Fruit fly (Drosophila melanogaster): ENCODE measurements around the gene CG5116.

CG5116 gene

dm6 chr3R:25445546-25446400 lies 37.1 kb upstream of the CG5116 start (continued):
- peak; percentile 69; the same call in 1 of the 2 replicates for TF ChIP-seq chm (GFP tag; IDR thresholded peaks at IDR 0.05)
- no peak for TF ChIP-seq CG3163 (GFP tag; optimal IDR thresholded peaks at IDR 0.05)
- no peak; the same call in 1 of the 2 replicates for TF ChIP-seq lmd (GFP tag; IDR thresholded peaks at IDR 0.05)
- TF ChIP-seq pb (GFP tag; optimal IDR thresholded peaks at IDR 0.05) = no peak
- TF ChIP-seq CG15514 (GFP tag; optimal IDR thresholded peaks at IDR 0.05) = no peak
- peak; percentile 76 for TF ChIP-seq CG12391 (tag; optimal IDR thresholded peaks at IDR 0.05)
- TF ChIP-seq fru (optimal IDR thresholded peaks at IDR 0.05) = no peak
- TF ChIP-seq CG33557 (GFP tag; optimal IDR thresholded peaks at IDR 0.05) = peak; percentile 59
- TF ChIP-seq Opbp (GFP tag; IDR thresholded peaks at IDR 0.05; ENCODE audit: partially characterized antibody) = 0 out of 3 replicates have a peak, but pooled peaks have one; percentile 32
- TF ChIP-seq tna (GFP tag; IDR thresholded peaks at IDR 0.05; ENCODE audit: partially characterized antibody) = 0 out of 2 replicates have a peak, but pooled peaks have one; percentile 8
- no peak for TF ChIP-seq h (optimal IDR thresholded peaks at IDR 0.05)
- TF ChIP-seq jing (GFP tag; optimal IDR thresholded peaks at IDR 0.05) = peak; percentile 68
- peak; percentile 83 for TF ChIP-seq CG17328 (GFP tag; IDR thresholded peaks at IDR 0.05)
- TF ChIP-seq wor (GFP tag; IDR thresholded peaks at IDR 0.05) = peak; percentile 60
- peak; percentile 14 for TF ChIP-seq CG18619 (GFP tag; optimal IDR thresholded peaks at IDR 0.05)
- no peak; the same call in 1 of the 2 replicates for TF ChIP-seq CG10321 (GFP tag; IDR thresholded peaks at IDR 0.05)
- TF ChIP-seq CG17385 (GFP tag; optimal IDR thresholded peaks at IDR 0.05) = peak; percentile 32
- peak; percentile 79 for TF ChIP-seq gcm (GFP tag; optimal IDR thresholded peaks at IDR 0.05)
- no peak for TF ChIP-seq mld (GFP tag; IDR thresholded peaks at IDR 0.05; ENCODE audit: partially characterized antibody)
- peak; percentile 43; the same call in 1 of the 2 replicates for TF ChIP-seq sna (GFP tag; IDR thresholded peaks at IDR 0.05; ENCODE audit: partially characterized antibody)
- TF ChIP-seq Mrtf (GFP tag; IDR thresholded peaks at IDR 0.05) = peak; percentile 46; the same call in 1 of the 3 replicates
- no peak for TF ChIP-seq CG3281 (GFP tag; optimal IDR thresholded peaks at IDR 0.05)
- peak; percentile 7 for TF ChIP-seq onecut (GFP tag; IDR thresholded peaks at IDR 0.05)
- TF ChIP-seq CG6175 (GFP tag; IDR thresholded peaks at IDR 0.05) = no peak
- TF ChIP-seq CG11560 (tag; IDR thresholded peaks at IDR 0.05) = peak; percentile 23; the same call in 1 of the 3 replicates
- TF ChIP-seq CG31365 (tag; optimal IDR thresholded peaks at IDR 0.05) = no peak
- no peak; the same call in 1 of the 2 replicates for TF ChIP-seq dan (GFP tag; IDR thresholded peaks at IDR 0.05)
- TF ChIP-seq CG2120 (GFP tag; optimal IDR thresholded peaks at IDR 0.05) = no peak
- no peak for TF ChIP-seq CrebB (tag; optimal IDR thresholded peaks at IDR 0.05)
- peak; percentile 72 for TF ChIP-seq CG14710 (tag; optimal IDR thresholded peaks at IDR 0.05)
- peak; percentile 84 for TF ChIP-seq fd96Cb (tag; optimal IDR thresholded peaks at IDR 0.05)
- peak; percentile 61; the same call in 1 of the 3 replicates for TF ChIP-seq otp (GFP tag; IDR thresholded peaks at IDR 0.05)
- TF ChIP-seq CG7786 (GFP tag; optimal IDR thresholded peaks at IDR 0.05) = peak; percentile 9
- no peak for TF ChIP-seq Myb (GFP tag; optimal IDR thresholded peaks at IDR 0.05)
- TF ChIP-seq Bgb (GFP tag; IDR thresholded peaks at IDR 0.05; ENCODE audit: partially characterized antibody) = no peak
- TF ChIP-seq toy (GFP tag; IDR thresholded peaks at IDR 0.05) = no peak
- peak; percentile 66 for TF ChIP-seq grau (tag; optimal IDR thresholded peaks at IDR 0.05)
- peak; percentile 53 for TF ChIP-seq CG13123 (GFP tag; optimal IDR thresholded peaks at IDR 0.05)
- TF ChIP-seq Dref (GFP tag; IDR thresholded peaks at IDR 0.05) = no peak
- TF ChIP-seq CG11504 (tag; optimal IDR thresholded peaks at IDR 0.05) = peak; percentile 99
- TF ChIP-seq Ravus (GFP tag; IDR thresholded peaks at IDR 0.05) = no peak
- no peak for TF ChIP-seq Dbx (GFP tag; IDR thresholded peaks at IDR 0.05)
- TF ChIP-seq E2f2 (GFP tag; IDR thresholded peaks at IDR 0.05) = peak; percentile 16; the same call in 1 of the 2 replicates
- TF ChIP-seq PHDP (tag; optimal IDR thresholded peaks at IDR 0.05) = peak; percentile 72
- no peak for TF ChIP-seq Aef1 (GFP tag; IDR thresholded peaks at IDR 0.05)
- no peak for TF ChIP-seq insv (GFP tag; optimal IDR thresholded peaks at IDR 0.05)
- TF ChIP-seq TFAM (GFP tag; optimal IDR thresholded peaks at IDR 0.05) = no peak
- peak; percentile 73 for TF ChIP-seq CG32767 (GFP tag; IDR thresholded peaks at IDR 0.05)
- no peak for TF ChIP-seq Hmx (GFP tag; optimal IDR thresholded peaks at IDR 0.05)

Measured in whole organism, embryonic.